Worm (Caenorhabditis elegans): ENCODE results near the gene T02H6.10.

DNA sequence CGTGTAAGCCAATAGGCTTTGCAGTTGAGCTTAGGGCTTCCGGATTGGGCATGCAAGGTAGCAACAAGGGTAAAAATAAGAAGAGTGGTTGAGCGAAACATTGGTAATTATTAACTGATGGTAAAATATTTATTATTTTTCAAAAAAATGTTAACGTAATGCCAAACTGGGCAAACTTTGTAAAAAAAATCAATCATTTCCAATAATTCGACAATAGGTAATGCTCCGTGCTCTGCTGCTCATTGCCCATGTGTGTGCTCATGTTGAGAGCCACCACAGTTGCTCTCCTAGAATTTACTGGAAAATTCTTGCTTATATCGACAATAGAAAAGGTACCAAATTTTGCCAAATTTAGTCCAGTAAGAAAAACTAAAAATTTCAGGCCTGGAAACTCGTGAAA is at the start of gene T02H6.10, which contains the start of gene T02H6.8:
- TF ChIP-seq skn-1 (tag; optimal IDR thresholded peaks at IDR 0.05) (no peak), aha-1 (tag) (no peak), unc-62 (GFP tag; optimal IDR thresholded peaks at IDR 0.05 in 1 of 2) (no peak), unc-62 (tag; optimal IDR thresholded peaks at IDR 0.05) (no peak), ctbp-1 (GFP tag; IDR thresholded peaks at IDR 0.05) (no peak), snpc-4 (tag; optimal IDR thresholded peaks at IDR 0.05) (no peak)
